Fruit fly (Drosophila melanogaster): ENCODE results near the gene Noc1.

Noc1 gene

dm6 chr3L:11119901-11120418 is 45.4 kb downstream of the Noc1 start (continued):
- TF ChIP-seq fd102C (GFP tag; optimal IDR thresholded peaks at IDR 0.05) (no peak), Doc2 (GFP tag; IDR thresholded peaks at IDR 0.05) (no peak), emc (GFP tag; optimal IDR thresholded peaks at IDR 0.05) (no peak), Med (GFP tag) (peak; percentile 64), luna (GFP tag; optimal IDR thresholded peaks at IDR 0.05) (no peak), CG8944 (GFP tag; optimal IDR thresholded peaks at IDR 0.05) (no peak), CHES-1-like (GFP tag; optimal IDR thresholded peaks at IDR 0.05) (peak; percentile 27), CG3281 (GFP tag; optimal IDR thresholded peaks at IDR 0.05) (peak; percentile 20), shn (GFP tag; optimal IDR thresholded peaks at IDR 0.05) (no peak), org-1 (GFP tag; optimal IDR thresholded peaks at IDR 0.05) (peak; percentile 66), CG31365 (tag; optimal IDR thresholded peaks at IDR 0.05) (peak; percentile 71), CG10321 (GFP tag; IDR thresholded peaks at IDR 0.05) (no peak), mirr (GFP tag; optimal IDR thresholded peaks at IDR 0.05) (peak; percentile 91), fd96Cb (tag; optimal IDR thresholded peaks at IDR 0.05) (no peak), CG13894 (tag; optimal IDR thresholded peaks at IDR 0.05) (peak; percentile 84), Aef1 (GFP tag; IDR thresholded peaks at IDR 0.05) (no peak), D19B (GFP tag; optimal IDR thresholded peaks at IDR 0.05) (no peak), prd (optimal IDR thresholded peaks at IDR 0.05) (no peak), prd (GFP tag; IDR thresholded peaks at IDR 0.05) (no peak), CG6791 (GFP tag; IDR thresholded peaks at IDR 0.05; ENCODE audit: partially characterized antibody) (no peak), hbn (GFP tag; IDR thresholded peaks at IDR 0.05; ENCODE audit: partially characterized antibody) (no peak), ken (GFP tag; IDR thresholded peaks at IDR 0.05) (no peak), scrt (GFP tag; optimal IDR thresholded peaks at IDR 0.05) (peak; percentile 41), pum (GFP tag; optimal IDR thresholded peaks at IDR 0.05) (no peak), hth (optimal IDR thresholded peaks at IDR 0.05) (no peak), z (GFP tag; IDR thresholded peaks at IDR 0.05) (peak; percentile 40; the same call in 1 of the 3 replicates), lola (GFP tag; optimal IDR thresholded peaks at IDR 0.05) (peak in 1 of 3 experiments; percentile 62), hkb (optimal IDR thresholded peaks at IDR 0.05) (no peak), hkb (GFP tag; IDR thresholded peaks at IDR 0.05) (0 out of 2 replicates have a peak, but pooled peaks have one; percentile 13), E2f1 (GFP tag; IDR thresholded peaks at IDR 0.05) (no peak), Abd-B (GFP tag; optimal IDR thresholded peaks at IDR 0.05) (no peak), CG16815 (GFP tag; optimal IDR thresholded peaks at IDR 0.05) (no peak), stwl (tag; optimal IDR thresholded peaks at IDR 0.05) (no peak), CG16813 (GFP tag; IDR thresholded peaks at IDR 0.05; ENCODE audit: partially characterized antibody) (no peak), ac (GFP tag; optimal IDR thresholded peaks at IDR 0.05) (peak; percentile 49), Vsx1 (GFP tag; optimal IDR thresholded peaks at IDR 0.05) (peak; percentile 57), CG30403 (GFP tag; optimal IDR thresholded peaks at IDR 0.05) (no peak), Deaf1 (tag; optimal IDR thresholded peaks at IDR 0.05) (peak; percentile 58), CG30020 (tag; optimal IDR thresholded peaks at IDR 0.05) (no peak), CG15601 (tag; optimal IDR thresholded peaks at IDR 0.05) (peak; percentile 65), cg (GFP tag; optimal IDR thresholded peaks at IDR 0.05) (peak; percentile 98), CG8924 (tag; optimal IDR thresholded peaks at IDR 0.05) (peak; percentile 46), CG12219 (GFP tag; optimal IDR thresholded peaks at IDR 0.05) (peak; percentile 13), onecut (GFP tag; IDR thresholded peaks at IDR 0.05) (0 out of 2 replicates have a peak, but pooled peaks have one; percentile 5), CG15514 (GFP tag; optimal IDR thresholded peaks at IDR 0.05) (peak; percentile 20)
